Fruit fly (Drosophila melanogaster): ENCODE data around the gene CG31546.
A peak's percentile ranks its signal among the peaks of the same experiment; 100 is the strongest.

CG31546 gene

DNA sequence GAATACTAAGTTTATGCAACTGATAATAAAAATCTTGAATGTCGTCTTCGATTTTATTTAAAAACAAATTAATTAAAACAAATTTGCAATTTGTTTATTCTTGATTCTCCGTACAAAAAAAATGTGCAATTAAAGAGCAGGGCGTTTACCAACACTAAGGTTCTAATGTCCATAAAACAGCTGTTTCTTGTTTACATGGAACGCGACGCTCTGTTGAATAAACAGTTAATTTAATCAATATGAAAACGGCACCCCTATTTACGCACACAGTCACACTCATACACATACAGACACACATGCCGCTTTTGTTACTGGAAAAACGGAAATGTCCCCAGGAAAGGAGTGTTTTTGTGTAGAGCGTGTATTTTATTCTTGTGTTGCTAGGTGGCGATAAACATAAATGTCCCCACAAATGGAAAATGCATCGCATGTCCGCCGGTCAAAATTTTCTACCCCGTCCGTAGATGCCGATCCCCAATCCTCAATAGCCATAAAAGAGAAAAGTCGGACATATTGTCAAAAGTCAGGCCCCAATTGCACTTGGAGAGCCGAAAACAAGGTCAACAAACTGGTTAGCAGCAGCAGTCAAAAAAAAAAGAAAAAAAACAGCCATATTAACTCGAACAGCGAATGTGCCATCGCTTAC, 12.3 kb downstream of the CG31546 start (continued):
- peak; percentile 86 for TF ChIP-seq ash1 (GFP tag; optimal IDR thresholded peaks at IDR 0.05)
- no peak for TF ChIP-seq Lim3 (GFP tag; IDR thresholded peaks at IDR 0.05)
- TF ChIP-seq pros (GFP tag; optimal IDR thresholded peaks at IDR 0.05): peak; percentile 59
- TF ChIP-seq CG6654 (GFP tag; optimal IDR thresholded peaks at IDR 0.05): no peak
- no peak for TF ChIP-seq ssp (GFP tag; IDR thresholded peaks at IDR 0.05)
- TF ChIP-seq tna (GFP tag; IDR thresholded peaks at IDR 0.05; ENCODE audit: partially characterized antibody): no peak
- TF ChIP-seq mam (GFP tag; optimal IDR thresholded peaks at IDR 0.05): peak; percentile 61
- TF ChIP-seq sqz (GFP tag; optimal IDR thresholded peaks at IDR 0.05): peak; percentile 99
- no peak for TF ChIP-seq Gug (GFP tag; IDR thresholded peaks at IDR 0.05)
- peak; percentile 89 for TF ChIP-seq CG4707 (GFP tag; optimal IDR thresholded peaks at IDR 0.05)
- TF ChIP-seq CG8478 (optimal IDR thresholded peaks at IDR 0.05): no peak
- TF ChIP-seq usp (GFP tag; optimal IDR thresholded peaks at IDR 0.05): no peak
- TF ChIP-seq CG10959 (GFP tag; IDR thresholded peaks at IDR 0.05): no peak
- peak; percentile 54 for TF ChIP-seq cato (GFP tag; optimal IDR thresholded peaks at IDR 0.05; ENCODE audit: borderline replicate concordance)
- no peak for TF ChIP-seq Ssrp (tag; optimal IDR thresholded peaks at IDR 0.05)
- TF ChIP-seq Bdp1 (GFP tag; optimal IDR thresholded peaks at IDR 0.05): peak; percentile 65
- peak; percentile 75 for TF ChIP-seq CG12219 (GFP tag; optimal IDR thresholded peaks at IDR 0.05)
- no peak for TF ChIP-seq B-H1 (GFP tag; IDR thresholded peaks at IDR 0.05)
- TF ChIP-seq amos (GFP tag; IDR thresholded peaks at IDR 0.05; ENCODE audit: partially characterized antibody): no peak
- peak; percentile 78 for TF ChIP-seq CG6254 (GFP tag; optimal IDR thresholded peaks at IDR 0.05)
- peak; percentile 36 for TF ChIP-seq CG12155 (GFP tag; optimal IDR thresholded peaks at IDR 0.05)
- TF ChIP-seq H2.0 (GFP tag; IDR thresholded peaks at IDR 0.05): no peak
- TF ChIP-seq sim (GFP tag; IDR thresholded peaks at IDR 0.05): no peak
- peak; percentile 67 for TF ChIP-seq Six4 (GFP tag; optimal IDR thresholded peaks at IDR 0.05)
- no peak for TF ChIP-seq CG7372 (GFP tag; IDR thresholded peaks at IDR 0.05)
- peak; percentile 91 for TF ChIP-seq Asciz (GFP tag; optimal IDR thresholded peaks at IDR 0.05)
- TF ChIP-seq Mad (GFP tag; optimal IDR thresholded peaks at IDR 0.05): peak; percentile 64
- no peak for TF ChIP-seq Dbx (GFP tag; IDR thresholded peaks at IDR 0.05)
- peak; percentile 65 for TF ChIP-seq CG10147 (GFP tag; optimal IDR thresholded peaks at IDR 0.05)
- peak; percentile 68 for TF ChIP-seq ERR (GFP tag; optimal IDR thresholded peaks at IDR 0.05)
- TF ChIP-seq Tbp (GFP tag; optimal IDR thresholded peaks at IDR 0.05): no peak
- TF ChIP-seq CG18476 (GFP tag; optimal IDR thresholded peaks at IDR 0.05): peak; percentile 64
- peak; percentile 50 for TF ChIP-seq CG7786 (GFP tag; optimal IDR thresholded peaks at IDR 0.05)
- TF ChIP-seq CG32532 (GFP tag; IDR thresholded peaks at IDR 0.05): no peak
- peak; percentile 70 for TF ChIP-seq CG15269 (tag; optimal IDR thresholded peaks at IDR 0.05)
- peak; percentile 81 for TF ChIP-seq Fer1 (GFP tag; optimal IDR thresholded peaks at IDR 0.05)
- no peak for TF ChIP-seq bowl (GFP tag; IDR thresholded peaks at IDR 0.05)
- TF ChIP-seq ems (GFP tag; optimal IDR thresholded peaks at IDR 0.05): peak; percentile 33
- peak; percentile 41 for TF ChIP-seq jumu (GFP tag; optimal IDR thresholded peaks at IDR 0.05)
- peak; percentile 44 to 66 for TF ChIP-seq Hr51 (GFP tag; optimal IDR thresholded peaks at IDR 0.05)
- TF ChIP-seq CG2199 (GFP tag; IDR thresholded peaks at IDR 0.05): no peak
- TF ChIP-seq TFAM (GFP tag; optimal IDR thresholded peaks at IDR 0.05): peak; percentile 9
- TF ChIP-seq org-1 (GFP tag; optimal IDR thresholded peaks at IDR 0.05): peak; percentile 69
- peak; percentile 10 for TF ChIP-seq Hr3 (GFP tag; optimal IDR thresholded peaks at IDR 0.05)
- TF ChIP-seq CG2678 (tag; optimal IDR thresholded peaks at IDR 0.05): peak; percentile 78
- no peak for TF ChIP-seq Drgx (GFP tag; IDR thresholded peaks at IDR 0.05)
- TF ChIP-seq seq (GFP tag; IDR thresholded peaks at IDR 0.05): no peak
- TF ChIP-seq CG2129 (GFP tag; IDR thresholded peaks at IDR 0.05; ENCODE audit: partially characterized antibody): no peak
- TF ChIP-seq ind (GFP tag; optimal IDR thresholded peaks at IDR 0.05): no peak
- no peak for TF ChIP-seq ara (GFP tag; IDR thresholded peaks at IDR 0.05)
- no peak for TF ChIP-seq dati (GFP tag; IDR thresholded peaks at IDR 0.05)
- peak; percentile 56 for TF ChIP-seq tin (GFP tag; optimal IDR thresholded peaks at IDR 0.05)
